Fruit fly (Drosophila melanogaster) S2 (cell line): ENCODE data around the gene Hel25E.

Experiments
- CG8478 ChIP-seq: fragments of >200 bp; optimal IDR thresholded peaks from 2 replicates; lab custom pipeline; 2018
- CTCF ChIP-seq, 2 experiments: fragments of >200 bp; optimal IDR thresholded peaks; 2 replicates each; lab custom pipeline; 2018

DNA sequence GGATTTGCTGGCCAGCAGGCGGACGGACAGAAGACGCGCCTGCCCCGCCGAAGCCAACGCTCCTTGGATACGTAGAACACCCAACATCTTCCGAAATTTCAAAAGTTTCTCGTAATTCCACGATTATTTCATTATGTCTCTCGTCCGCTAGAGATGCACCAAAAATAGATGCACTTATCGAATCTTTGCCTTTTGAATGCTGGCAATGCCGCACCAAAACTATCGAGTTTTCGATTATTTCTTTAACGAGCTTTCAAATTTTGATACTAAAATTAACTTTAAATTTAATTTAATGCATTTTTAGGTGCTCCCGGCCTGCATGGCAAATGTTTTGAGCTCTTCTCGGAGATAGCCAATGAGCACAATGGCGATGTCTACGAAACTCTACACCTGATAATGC lies 10.1 kb downstream of the Hel25E start, which contains the start of gene Coq6:
- TF ChIP-seq CG8478 (lab: Kevin White, UChicago) (no peak), CTCF (optimal IDR thresholded peaks at IDR 0.05; lab: Kevin White, UChicago) (no peak)
